Worm (Caenorhabditis elegans) whole organism, L1 larva: ENCODE results near the gene twk-11.

Experiments
- C04F5.9 ChIP-seq: sonication (generic microtip); optimal IDR thresholded peaks from 2 replicates; lab custom pipeline; 2016; ENCODE audit warnings: missing genetic modification characterization, missing compliant biosample characterization
- Y116A8C.19 ChIP-seq: sonication (generic microtip); optimal IDR thresholded peaks from 2 replicates; lab custom pipeline; 2016; ENCODE audit warnings: missing compliant biosample characterization, missing genetic modification characterization, borderline replicate concordance
- alr-1 ChIP-seq: fragments of 200-800 bp; sonication (Bioruptor generic); optimal IDR thresholded peaks from 2 replicates; lab custom pipeline; 2018; ENCODE audit warnings: borderline replicate concordance, mild to moderate bottlenecking, missing genetic modification characterization, missing compliant biosample characterization
- ama-1 ChIP-seq: fragments of 150-350 bp; optimal IDR thresholded peaks from 2 replicates; lab custom pipeline; 2014
- blmp-1 ChIP-seq: fragments of 150-350 bp; optimal IDR thresholded peaks from 2 replicates; lab custom pipeline; 2014; ENCODE audit warnings: missing biosample characterization, missing genetic modification characterization
- ceh-82 ChIP-seq, 3 experiments: fragments of 150-350 bp in 1 of 3; sonication (generic microtip) in 2 of 3; optimal IDR thresholded peaks; 2 replicates each; lab custom pipeline; 2014 to 2017; ENCODE audit warnings: missing biosample characterization in 3 of 3, missing genetic modification characterization in 3 of 3
- ceh-90 ChIP-seq: sonication (generic microtip); optimal IDR thresholded peaks from 2 replicates; lab custom pipeline; 2016; ENCODE audit warnings: missing genetic modification characterization, missing compliant biosample characterization
- dsc-1 ChIP-seq: sonication (generic microtip); optimal IDR thresholded peaks from 2 replicates; lab custom pipeline; 2016; ENCODE audit warnings: mild to moderate bottlenecking, missing genetic modification characterization, missing compliant biosample characterization
- efl-1 ChIP-seq, 4 experiments: fragments of 150-350 bp; optimal IDR thresholded peaks in 3 of 4; peaks in 1 of 4; 1 replicate in 1 of 4; 2 replicates in 3 of 4; lab custom pipeline; 2014; ENCODE audit warnings: missing biosample characterization in 2 of 4, missing genetic modification characterization in 2 of 4, missing genetic modification reagents in 2 of 4
- elt-2 ChIP-seq: sonication (generic microtip); optimal IDR thresholded peaks from 2 replicates; lab custom pipeline; 2016; ENCODE audit warnings: missing genetic modification characterization, mild to moderate bottlenecking, inconsistent platforms, missing compliant biosample characterization, missing genetic modification reagents
- fkh-4 ChIP-seq: sonication (generic microtip); optimal IDR thresholded peaks from 2 replicates; lab custom pipeline; 2016; ENCODE audit warnings: missing compliant biosample characterization, missing genetic modification characterization, borderline replicate concordance
- fkh-8 ChIP-seq: sonication (generic microtip); optimal IDR thresholded peaks from 2 replicates; lab custom pipeline; 2016; ENCODE audit warnings: mild to moderate bottlenecking, missing genetic modification characterization, missing compliant biosample characterization
- fos-1 ChIP-seq: fragments of 150-350 bp; optimal IDR thresholded peaks from 2 replicates; lab custom pipeline; 2014; ENCODE audit warnings: missing biosample characterization, missing genetic modification characterization
- hlh-17 ChIP-seq: fragments of 200-800 bp; sonication (Bioruptor generic); optimal IDR thresholded peaks from 2 replicates; lab custom pipeline; 2018; ENCODE audit warnings: missing genetic modification characterization, mild to moderate bottlenecking, missing compliant biosample characterization, moderate library complexity, borderline replicate concordance
- hlh-4 ChIP-seq: sonication (generic microtip); optimal IDR thresholded peaks from 2 replicates; lab custom pipeline; 2016; ENCODE audit warnings: mild to moderate bottlenecking, missing genetic modification characterization, missing compliant biosample characterization
- irx-1 ChIP-seq: sonication (generic microtip); optimal IDR thresholded peaks from 2 replicates; lab custom pipeline; 2016; ENCODE audit warnings: missing genetic modification characterization, missing compliant biosample characterization
- jun-1 ChIP-seq: fragments of 150-350 bp; optimal IDR thresholded peaks from 2 replicates; lab custom pipeline; 2014; ENCODE audit warnings: missing biosample characterization, missing genetic modification reagents, missing genetic modification characterization
- lin-35 ChIP-seq, 2 experiments: fragments of 150-350 bp; optimal IDR thresholded peaks; 2 replicates each; lab custom pipeline; 2014; ENCODE audit warnings: missing biosample characterization in 2 of 2, missing genetic modification characterization in 2 of 2, missing genetic modification reagents in 2 of 2
- lin-39 ChIP-seq: fragments of 150-350 bp; optimal IDR thresholded peaks from 2 replicates; lab custom pipeline; 2014; ENCODE audit warnings: missing biosample characterization, missing genetic modification reagents, missing genetic modification characterization
- lir-3 ChIP-seq: sonication (generic microtip); optimal IDR thresholded peaks from 2 replicates; lab custom pipeline; 2016; ENCODE audit warnings: mild to moderate bottlenecking, missing genetic modification characterization, moderate library complexity, missing compliant biosample characterization; ENCODE audit not compliant: poor library complexity
- lsy-2 ChIP-seq, 2 experiments: fragments of 150-350 bp; optimal IDR thresholded peaks; 2 replicates each; lab custom pipeline; 2014; ENCODE audit warnings: missing biosample characterization in 2 of 2, missing genetic modification characterization in 2 of 2
- mab-9 ChIP-seq: fragments of 200-800 bp; sonication (Bioruptor generic); IDR thresholded peaks from 2 replicates; pipeline ENCODE4 v1.3.6; 2022; ENCODE audit warnings: missing genetic modification reagents, missing genetic modification characterization, missing compliant biosample characterization
- mep-1 ChIP-seq: fragments of 150-350 bp; optimal IDR thresholded peaks from 2 replicates; lab custom pipeline; 2014; ENCODE audit warnings: missing biosample characterization, missing genetic modification characterization
- nhr-19 ChIP-seq: fragments of 200-800 bp; sonication (Bioruptor generic); conservative IDR thresholded peaks from 2 replicates; pipeline ENCODE4 v1.3.6; 2022; ENCODE audit warnings: missing genetic modification characterization, missing compliant biosample characterization
- nhr-20 ChIP-seq: sonication (generic microtip); optimal IDR thresholded peaks from 2 replicates; lab custom pipeline; 2016; ENCODE audit warnings: mild to moderate bottlenecking, missing genetic modification characterization, missing compliant biosample characterization
- nhr-71 ChIP-seq: sonication (generic microtip); optimal IDR thresholded peaks from 2 replicates; lab custom pipeline; 2016; ENCODE audit warnings: mild to moderate bottlenecking, missing genetic modification characterization, moderate library complexity, missing compliant biosample characterization
- nhr-76 ChIP-seq: sonication (generic microtip); optimal IDR thresholded peaks from 2 replicates; lab custom pipeline; 2017; ENCODE audit warnings: missing biosample characterization, missing genetic modification characterization
- nhr-77 ChIP-seq: fragments of 150-350 bp; optimal IDR thresholded peaks from 2 replicates; lab custom pipeline; 2014; ENCODE audit warnings: missing biosample characterization, missing genetic modification characterization
- nhr-85 ChIP-seq: sonication (generic microtip); peaks from one replicate; lab custom pipeline; 2016; ENCODE audit warnings: missing genetic modification characterization, inconsistent platforms, missing compliant biosample characterization
- nhr-90 ChIP-seq: sonication (generic microtip); optimal IDR thresholded peaks from 2 replicates; lab custom pipeline; 2016; ENCODE audit warnings: mild to moderate bottlenecking, missing genetic modification characterization, missing compliant biosample characterization; ENCODE audit not compliant: poor library complexity
- pqm-1 ChIP-seq: sonication (generic microtip); optimal IDR thresholded peaks from 3 replicates; lab custom pipeline; 2017; ENCODE audit warnings: missing biosample characterization, missing genetic modification characterization
- rnt-1 ChIP-seq: sonication (generic microtip); optimal IDR thresholded peaks from 2 replicates; lab custom pipeline; 2016; ENCODE audit warnings: mild to moderate bottlenecking, missing genetic modification characterization, moderate library complexity, missing compliant biosample characterization
- skn-1 ChIP-seq: fragments of 150-350 bp; optimal IDR thresholded peaks from 2 replicates; lab custom pipeline; 2014; ENCODE audit warnings: missing biosample characterization, missing genetic modification characterization
- sox-4 ChIP-seq: sonication (generic microtip); optimal IDR thresholded peaks from 2 replicates; lab custom pipeline; 2016; ENCODE audit warnings: missing genetic modification characterization, missing compliant biosample characterization
- swsn-7 ChIP-seq: sonication (generic microtip); optimal IDR thresholded peaks from 2 replicates; lab custom pipeline; 2016; ENCODE audit warnings: missing genetic modification characterization, missing compliant biosample characterization
- tbx-2 ChIP-seq: sonication (generic microtip); optimal IDR thresholded peaks from 2 replicates; lab custom pipeline; 2016; ENCODE audit warnings: missing genetic modification characterization, missing compliant biosample characterization
- tlp-1 ChIP-seq: fragments of 150-350 bp; optimal IDR thresholded peaks from 2 replicates; lab custom pipeline; 2014; ENCODE audit warnings: missing biosample characterization, missing genetic modification characterization
- unc-130 ChIP-seq: fragments of 150-350 bp; optimal IDR thresholded peaks from 2 replicates; lab custom pipeline; 2017; ENCODE audit warnings: missing biosample characterization, missing genetic modification characterization, inconsistent platforms
- unc-30 ChIP-seq: sonication (generic microtip); optimal IDR thresholded peaks from 2 replicates; lab custom pipeline; 2017; ENCODE audit warnings: missing biosample characterization, missing genetic modification characterization
- unc-62 ChIP-seq: fragments of 150-350 bp; optimal IDR thresholded peaks from 2 replicates; lab custom pipeline; 2014; ENCODE audit warnings: missing biosample characterization, missing genetic modification reagents, missing genetic modification characterization
- unc-86 ChIP-seq: sonication (generic microtip); optimal IDR thresholded peaks from 2 replicates; lab custom pipeline; 2016; ENCODE audit warnings: missing genetic modification characterization, missing compliant biosample characterization
- unc-98 ChIP-seq: fragments of 200-800 bp; sonication (Bioruptor generic); IDR thresholded peaks from 2 replicates; pipeline ENCODE4 v1.3.6; 2022; ENCODE audit warnings: missing genetic modification characterization, missing compliant biosample characterization
- vab-15 ChIP-seq: sonication (generic microtip); optimal IDR thresholded peaks from 2 replicates; lab custom pipeline; 2017; ENCODE audit warnings: missing genotype, mild to moderate bottlenecking, missing genetic modification characterization, missing compliant biosample characterization

twk-11 gene

DNA sequence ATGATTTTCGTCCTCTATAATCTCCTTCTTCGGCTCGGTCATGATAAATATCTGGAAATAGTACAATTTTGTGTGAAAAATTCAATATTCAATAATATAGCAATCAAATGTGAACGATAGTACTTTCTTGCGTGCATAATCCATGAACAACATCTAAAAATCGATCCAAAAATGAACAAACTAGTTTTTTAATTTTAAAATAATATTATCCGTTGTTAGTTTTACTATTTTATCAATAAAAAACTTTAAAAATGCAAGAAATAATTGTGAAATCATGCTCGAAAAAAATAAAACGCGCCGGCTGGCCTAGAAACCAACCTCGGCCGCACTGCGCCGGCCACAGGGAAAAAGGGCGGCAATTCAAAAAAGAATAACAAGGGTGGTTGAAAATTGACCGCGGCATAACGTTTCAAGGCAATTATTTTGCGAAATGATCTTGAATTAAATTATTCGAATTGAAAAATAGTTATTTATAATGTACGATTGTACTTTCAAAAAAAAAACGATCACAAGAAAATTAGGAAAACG is 48.3 kb upstream of the twk-11 start, which contains the start of gene mys-1 (continued):
- TF ChIP-seq C04F5.9 (tag; lab: Kevin White, UChicago) (peak; percentile 39), sox-4 (peak; percentile 73), skn-1 (peak; percentile 47), unc-130 (tag; lab: Kevin White, UChicago) (no peak), jun-1 (tag; lab: Kevin White, UChicago) (peak; percentile 10), nhr-90 (tag; lab: Kevin White, UChicago) (peak; percentile 84), efl-1 (optimal IDR thresholded peaks at IDR 0.05; lab: Kevin White, UChicago) (peak; percentile 93 to 94), efl-1 (GFP tag; optimal IDR thresholded peaks at IDR 0.05 in 1 of 2; lab: Kevin White, UChicago) (peak; percentile 93 to 99), irx-1 (tag; lab: Kevin White, UChicago) (peak; percentile 76), ama-1 (lab: Kevin White, UChicago) (no peak), alr-1 (tag; lab: Kevin White, UChicago) (no peak), pqm-1 (tag; lab: Kevin White, UChicago) (no peak), unc-98 (GFP tag; lab: Robert Waterston, UW) (peak; percentile 46; the same call in 1 of the 2 replicates), nhr-85 (peak; percentile 88), ceh-90 (tag; lab: Kevin White, UChicago) (peak; percentile 89), lsy-2 (tag; optimal IDR thresholded peaks at IDR 0.05; lab: Kevin White, UChicago) (peak; percentile 48 to 54), Y116A8C.19 (peak; percentile 38), nhr-77 (no peak), ceh-82 (tag; optimal IDR thresholded peaks at IDR 0.05; lab: Kevin White, UChicago) (peak; percentile 31 to 41 (median 35)), blmp-1 (tag; lab: Kevin White, UChicago) (no peak), nhr-19 (GFP tag; lab: Robert Waterston, UW) (peak; percentile 69), rnt-1 (peak; percentile 97), mep-1 (tag; lab: Kevin White, UChicago) (peak; percentile 54), lir-3 (tag; lab: Kevin White, UChicago) (peak; percentile 89), tlp-1 (tag; lab: Kevin White, UChicago) (no peak), fkh-4 (tag; lab: Kevin White, UChicago) (peak; percentile 72), unc-62 (GFP tag; lab: Kevin White, UChicago) (no peak), unc-86 (tag; lab: Kevin White, UChicago) (peak; percentile 59), tbx-2 (tag; lab: Kevin White, UChicago) (peak; percentile 84), fkh-8 (tag; lab: Kevin White, UChicago) (peak; percentile 52)

ce11 chrV:7079388-7079787 is 43.0 kb upstream of the twk-11 start:
- TF ChIP-seq swsn-7 (tag; lab: Kevin White, UChicago) (no peak), Y116A8C.19 (no peak), dsc-1 (tag; lab: Kevin White, UChicago) (no peak), unc-30 (tag; lab: Kevin White, UChicago) (no peak)

DNA sequence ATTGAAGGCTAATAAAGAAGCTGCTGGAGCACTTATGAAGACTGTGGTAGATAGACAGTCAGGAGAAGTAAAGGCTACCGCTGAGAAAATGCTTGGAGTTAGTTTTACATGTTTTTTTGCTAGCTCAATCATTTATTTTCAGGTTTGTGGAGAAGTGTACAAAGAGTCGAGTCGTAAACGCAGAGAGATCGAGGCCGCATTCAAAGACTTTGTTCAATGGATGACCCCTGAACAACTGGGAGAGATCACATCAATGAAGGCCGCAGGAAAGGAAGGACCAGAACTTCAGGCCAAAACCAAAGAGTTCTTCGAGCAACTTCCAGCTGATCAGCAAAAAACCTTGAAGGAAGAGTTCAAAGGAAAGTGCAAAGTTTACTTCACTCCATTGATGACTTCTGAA is 42.4 kb upstream of the twk-11 start:
- TF ChIP-seq hlh-17 (GFP tag; lab: Kevin White, UChicago): no peak
- TF ChIP-seq hlh-4: no peak
- TF ChIP-seq irx-1 (tag; lab: Kevin White, UChicago): no peak
- TF ChIP-seq lin-39: no peak
- no peak for TF ChIP-seq vab-15 (tag; lab: Kevin White, UChicago)
- no peak for TF ChIP-seq mab-9

- TF ChIP-seq nhr-71 (tag; lab: Kevin White, UChicago): peak; percentile 12
- peak; percentile 57 for TF ChIP-seq elt-2 (tag; lab: Kevin White, UChicago)
- no peak for TF ChIP-seq efl-1 (optimal IDR thresholded peaks at IDR 0.05; lab: Kevin White, UChicago)
- TF ChIP-seq efl-1 (GFP tag; optimal IDR thresholded peaks at IDR 0.05 in 1 of 2; lab: Kevin White, UChicago): peak in 1 of 2 experiments; percentile 88
- no peak for TF ChIP-seq ceh-82 (tag; optimal IDR thresholded peaks at IDR 0.05; lab: Kevin White, UChicago)
- TF ChIP-seq fos-1 (tag; lab: Kevin White, UChicago): no peak
- no peak for TF ChIP-seq nhr-76 (tag; lab: Kevin White, UChicago)
- TF ChIP-seq lin-35 (GFP tag; optimal IDR thresholded peaks at IDR 0.05; lab: Kevin White, UChicago): peak in 1 of 2 experiments; percentile 30
- TF ChIP-seq Y116A8C.19: no peak
- TF ChIP-seq jun-1 (tag; lab: Kevin White, UChicago): peak; percentile 13
- no peak for TF ChIP-seq nhr-20
Observed at ce11 chrV:7076161-7076560, 39.8 kb upstream of the twk-11 start.
